Worm (Caenorhabditis elegans): ENCODE measurements around the gene T05H10.4.

T05H10.4 gene

ce11 chrII:8012071-8013031, 40.6 kb upstream of the T05H10.4 start, which contains the start of gene DH11.2 (continued):
- peak; percentile 65 for TF ChIP-seq nhr-20 (tag; optimal IDR thresholded peaks at IDR 0.05)
- peak; percentile 73 for TF ChIP-seq nhr-71 (tag; optimal IDR thresholded peaks at IDR 0.05)
- peak; percentile 51 for TF ChIP-seq nhr-19 (GFP tag; conservative IDR thresholded peaks at IDR 0.05)
- TF ChIP-seq tbx-2 (tag; optimal IDR thresholded peaks at IDR 0.05), result peak; percentile 17
- no peak for TF ChIP-seq C04F5.9 (tag; optimal IDR thresholded peaks at IDR 0.05)
- no peak for TF ChIP-seq unc-30 (tag; optimal IDR thresholded peaks at IDR 0.05)
- TF ChIP-seq lsy-2 (tag; optimal IDR thresholded peaks at IDR 0.05), result peak in 1 of 2 experiments; percentile 1
- TF ChIP-seq tlp-1 (tag; optimal IDR thresholded peaks at IDR 0.05), result no peak
- no peak for TF ChIP-seq hpl-2 (GFP tag; optimal IDR thresholded peaks at IDR 0.05)
- TF ChIP-seq egl-13 (tag; optimal IDR thresholded peaks at IDR 0.05), result no peak
- TF ChIP-seq mep-1 (tag; optimal IDR thresholded peaks at IDR 0.05), result peak; percentile 37
- no peak for TF ChIP-seq mef-2 (tag; optimal IDR thresholded peaks at IDR 0.05)

- TF ChIP-seq lin-35 (GFP tag; optimal IDR thresholded peaks at IDR 0.05), result peak in 1 of 2 experiments; percentile 30
- TF ChIP-seq mep-1 (tag; optimal IDR thresholded peaks at IDR 0.05), result peak; percentile 42
- peak; percentile 16 for TF ChIP-seq ztf-4 (tag; optimal IDR thresholded peaks at IDR 0.05)
- peak; percentile 42 for TF ChIP-seq swsn-7 (tag; optimal IDR thresholded peaks at IDR 0.05)
- TF ChIP-seq lir-3 (tag; optimal IDR thresholded peaks at IDR 0.05; ENCODE audit: poor library complexity), result no peak
- TF ChIP-seq rnt-1 (tag; optimal IDR thresholded peaks at IDR 0.05), result peak; percentile 31
- TF ChIP-seq nhr-77 (tag; optimal IDR thresholded peaks at IDR 0.05), result peak; percentile 52
- peak; percentile 33 for TF ChIP-seq lin-13 (GFP tag; optimal IDR thresholded peaks at IDR 0.05)
- TF ChIP-seq tbx-2 (tag; optimal IDR thresholded peaks at IDR 0.05), result peak; percentile 33
- TF ChIP-seq nhr-85 (tag), result peak; percentile 81
- peak; percentile 24 for TF ChIP-seq nhr-90 (tag; optimal IDR thresholded peaks at IDR 0.05; ENCODE audit: poor library complexity)
- TF ChIP-seq lsy-2 (tag; optimal IDR thresholded peaks at IDR 0.05), result peak in 1 of 2 experiments; percentile 48
- peak; percentile 5; the same call in 1 of the 2 replicates for TF ChIP-seq nhr-19 (GFP tag; conservative IDR thresholded peaks at IDR 0.05)
- peak; percentile 68 for TF ChIP-seq nhr-20 (tag; optimal IDR thresholded peaks at IDR 0.05)
- peak in 1 of 2 experiments; percentile 51 for TF ChIP-seq mdl-1 (tag; optimal IDR thresholded peaks at IDR 0.05)
- TF ChIP-seq nhr-71 (tag; optimal IDR thresholded peaks at IDR 0.05), result peak; percentile 28
- no peak for TF ChIP-seq tlp-1 (tag; optimal IDR thresholded peaks at IDR 0.05)
- TF ChIP-seq nhr-28 (tag; optimal IDR thresholded peaks at IDR 0.05), result no peak
- no peak for TF ChIP-seq hlh-17 (GFP tag; optimal IDR thresholded peaks at IDR 0.05; ENCODE audit: borderline replicate concordance)
- no peak for TF ChIP-seq ces-1 (GFP tag; optimal IDR thresholded peaks at IDR 0.05)
- TF ChIP-seq ama-1 (optimal IDR thresholded peaks at IDR 0.05), result no peak
- peak in 1 of 3 experiments; percentile 22 for TF ChIP-seq dpl-1 (GFP tag; optimal IDR thresholded peaks at IDR 0.05)
- peak in 4 of 6 experiments; percentile 5 to 45 (median 30) for TF ChIP-seq elt-3 (tag; optimal IDR thresholded peaks at IDR 0.05)
- peak; percentile 24 for TF ChIP-seq lin-14 (GFP tag; optimal IDR thresholded peaks at IDR 0.05)
- TF ChIP-seq snu-23 (GFP tag; optimal IDR thresholded peaks at IDR 0.05), result peak; percentile 32
These were observed 37.4 kb upstream of the T05H10.4 start for ce11 chrII:8015483-8015938.

ce11 chrII:8016167-8016566, 36.8 kb upstream of the T05H10.4 start:
- no peak for TF ChIP-seq C34B4.2 (tag; optimal IDR thresholded peaks at IDR 0.05)
- TF ChIP-seq dpl-1 (GFP tag; optimal IDR thresholded peaks at IDR 0.05), result peak in 2 of 3 experiments; percentile 21 to 33
- TF ChIP-seq unc-86 (tag; optimal IDR thresholded peaks at IDR 0.05), result no peak
- no peak for TF ChIP-seq nhr-90 (tag; optimal IDR thresholded peaks at IDR 0.05; ENCODE audit: poor library complexity)
- peak; percentile 62 for TF ChIP-seq jun-1 (tag; optimal IDR thresholded peaks at IDR 0.05)
- TF ChIP-seq lin-15B (tag; optimal IDR thresholded peaks at IDR 0.05), result no peak
- no peak for TF ChIP-seq grh-1 (GFP tag; IDR thresholded peaks at IDR 0.05)
- no peak for TF ChIP-seq irx-1 (tag; optimal IDR thresholded peaks at IDR 0.05)
- TF ChIP-seq sox-4 (tag; optimal IDR thresholded peaks at IDR 0.05), result no peak
- TF ChIP-seq lir-3 (tag; optimal IDR thresholded peaks at IDR 0.05; ENCODE audit: poor library complexity), result peak; percentile 40
- TF ChIP-seq elt-2 (tag; optimal IDR thresholded peaks at IDR 0.05), result no peak
- no peak for TF ChIP-seq zag-1 (tag; optimal IDR thresholded peaks at IDR 0.05)
- TF ChIP-seq unc-130 (tag; optimal IDR thresholded peaks at IDR 0.05), result peak; percentile 91
- TF ChIP-seq tbx-2 (tag; optimal IDR thresholded peaks at IDR 0.05), result peak; percentile 29
- TF ChIP-seq aly-2 (tag; optimal IDR thresholded peaks at IDR 0.05), result no peak
- peak; percentile 4 for TF ChIP-seq ztf-4 (tag; optimal IDR thresholded peaks at IDR 0.05)
- peak; percentile 64 for TF ChIP-seq nhr-85 (tag)
- no peak for TF ChIP-seq fos-1 (tag; optimal IDR thresholded peaks at IDR 0.05)
- TF ChIP-seq C16A3.4 (tag; optimal IDR thresholded peaks at IDR 0.05), result peak; percentile 59
- peak; percentile 35 for TF ChIP-seq nhr-47 (tag; optimal IDR thresholded peaks at IDR 0.05)
- no peak for TF ChIP-seq xbp-1 (tag; optimal IDR thresholded peaks at IDR 0.05)
- TF ChIP-seq nhr-20 (tag; optimal IDR thresholded peaks at IDR 0.05), result peak; percentile 70
- TF ChIP-seq nhr-11 (tag; optimal IDR thresholded peaks at IDR 0.05), result peak; percentile 41

Data from whole organism, L1 larva.